Fruit fly (Drosophila melanogaster): ENCODE results near the gene mRpL9.
A peak's percentile ranks its signal among the peaks of the same experiment; 100 is the strongest.

The mRpL9 gene

dm6 chr3R:15361490-15361889 is 31.0 kb downstream of the mRpL9 start, which contains the start of the genes Cog2 and Trax (continued):
- no peak for TF ChIP-seq CG30020 (tag; optimal IDR thresholded peaks at IDR 0.05)
- no peak for TF ChIP-seq oc (tag; optimal IDR thresholded peaks at IDR 0.05)
- no peak for TF ChIP-seq CG11723 (GFP tag; optimal IDR thresholded peaks at IDR 0.05)
- TF ChIP-seq B-H1 (GFP tag; IDR thresholded peaks at IDR 0.05) = no peak
- TF ChIP-seq CG12942 (GFP tag; optimal IDR thresholded peaks at IDR 0.05) = no peak
- no peak for TF ChIP-seq CG2875 (GFP tag; optimal IDR thresholded peaks at IDR 0.05)
- no peak for TF ChIP-seq pb (GFP tag; optimal IDR thresholded peaks at IDR 0.05)
- no peak for TF ChIP-seq ssp (GFP tag; IDR thresholded peaks at IDR 0.05)
- TF ChIP-seq aop (GFP tag; IDR thresholded peaks at IDR 0.05) = no peak
- no peak for TF ChIP-seq Jarid2 (GFP tag; optimal IDR thresholded peaks at IDR 0.05)
- TF ChIP-seq Elba2 (GFP tag; optimal IDR thresholded peaks at IDR 0.05) = no peak
- no peak for TF ChIP-seq CG10431 (GFP tag; optimal IDR thresholded peaks at IDR 0.05)
- no peak for TF ChIP-seq Aef1 (GFP tag; IDR thresholded peaks at IDR 0.05)
- TF ChIP-seq lilli (GFP tag; optimal IDR thresholded peaks at IDR 0.05) = no peak
- TF ChIP-seq Ravus (GFP tag; IDR thresholded peaks at IDR 0.05) = no peak
- TF ChIP-seq slou (GFP tag; optimal IDR thresholded peaks at IDR 0.05) = no peak
- TF ChIP-seq CG1647 (GFP tag; optimal IDR thresholded peaks at IDR 0.05) = no peak
- no peak for TF ChIP-seq Hey (tag; optimal IDR thresholded peaks at IDR 0.05)
- no peak for TF ChIP-seq CkIIα-i1 (GFP tag; IDR thresholded peaks at IDR 0.05)
- TF ChIP-seq CG9215 (GFP tag; IDR thresholded peaks at IDR 0.05) = no peak
- TF ChIP-seq hkb (optimal IDR thresholded peaks at IDR 0.05) = no peak
- TF ChIP-seq hkb (GFP tag; IDR thresholded peaks at IDR 0.05) = no peak
- TF ChIP-seq lov (optimal IDR thresholded peaks at IDR 0.05) = no peak
- TF ChIP-seq lov (GFP tag; IDR thresholded peaks at IDR 0.05) = no peak
- no peak for TF ChIP-seq Bteb2 (GFP tag; optimal IDR thresholded peaks at IDR 0.05)
- no peak for TF ChIP-seq ash1 (GFP tag; optimal IDR thresholded peaks at IDR 0.05)
- no peak for TF ChIP-seq gem (tag; optimal IDR thresholded peaks at IDR 0.05)
- TF ChIP-seq gro (GFP tag; optimal IDR thresholded peaks at IDR 0.05) = no peak
- no peak for TF ChIP-seq CG17328 (GFP tag; IDR thresholded peaks at IDR 0.05)
- TF ChIP-seq fd96Cb (tag; optimal IDR thresholded peaks at IDR 0.05) = no peak
- TF ChIP-seq gsb-n (tag; optimal IDR thresholded peaks at IDR 0.05) = no peak
- TF ChIP-seq Ssrp (tag; optimal IDR thresholded peaks at IDR 0.05) = no peak
- no peak for TF ChIP-seq Lpt (GFP tag; optimal IDR thresholded peaks at IDR 0.05)
- no peak for TF ChIP-seq CG4707 (GFP tag; optimal IDR thresholded peaks at IDR 0.05)
- TF ChIP-seq CG1792 (GFP tag; optimal IDR thresholded peaks at IDR 0.05) = no peak
- no peak for TF ChIP-seq NFAT (GFP tag; IDR thresholded peaks at IDR 0.05)
- no peak for TF ChIP-seq CG12299 (tag; optimal IDR thresholded peaks at IDR 0.05)
- TF ChIP-seq ttk (GFP tag; IDR thresholded peaks at IDR 0.05) = no peak
- TF ChIP-seq CG18764 (GFP tag; optimal IDR thresholded peaks at IDR 0.05) = no peak
- no peak for TF ChIP-seq H15 (GFP tag; IDR thresholded peaks at IDR 0.05)
- peak; percentile 82 for TF ChIP-seq vnd (GFP tag; IDR thresholded peaks at IDR 0.05; ENCODE audit: partially characterized antibody)
- TF ChIP-seq hth (optimal IDR thresholded peaks at IDR 0.05) = no peak
- no peak for TF ChIP-seq D19A (tag; optimal IDR thresholded peaks at IDR 0.05)
- TF ChIP-seq gcm2 (GFP tag; optimal IDR thresholded peaks at IDR 0.05) = no peak
- TF ChIP-seq CG11560 (tag; IDR thresholded peaks at IDR 0.05) = no peak
- no peak for TF ChIP-seq CG4854 (GFP tag; optimal IDR thresholded peaks at IDR 0.05)
- TF ChIP-seq sisA (GFP tag; IDR thresholded peaks at IDR 0.05) = no peak
- no peak for TF ChIP-seq CG9437 (GFP tag; optimal IDR thresholded peaks at IDR 0.05)
- TF ChIP-seq run (tag; optimal IDR thresholded peaks at IDR 0.05) = no peak
- no peak for TF ChIP-seq CG10147 (GFP tag; optimal IDR thresholded peaks at IDR 0.05)
- TF ChIP-seq ato (GFP tag; IDR thresholded peaks at IDR 0.05; ENCODE audit: partially characterized antibody) = peak; percentile 70
- peak; percentile 36 for TF ChIP-seq pzg (GFP tag; optimal IDR thresholded peaks at IDR 0.05)
- no peak for TF ChIP-seq org-1 (GFP tag; optimal IDR thresholded peaks at IDR 0.05)
- peak; percentile 94 for TF ChIP-seq Doc3 (GFP tag; IDR thresholded peaks at IDR 0.05; ENCODE audit: partially characterized antibody)
